Worm (Caenorhabditis elegans) whole organism, young adult: ENCODE results near the gene twk-24.
A peak's percentile ranks its signal among the peaks of the same experiment; 100 is the strongest.

Source experiments
- B0035.1 ChIP-seq: sonication (generic microtip); optimal IDR thresholded peaks from 2 replicates; lab custom pipeline; 2016; ENCODE audit warnings: missing genetic modification characterization, mild to moderate bottlenecking, missing compliant biosample characterization, missing genotype, missing genetic modification reagents
- D2030.7 ChIP-seq: fragments of 200-800 bp; sonication (Bioruptor generic); IDR thresholded peaks from 2 replicates; pipeline ENCODE4 v1.3.6; 2022; ENCODE audit warnings: missing genetic modification reagents, missing genetic modification characterization, missing compliant biosample characterization
- F10E7.11 ChIP-seq: sonication (generic microtip); optimal IDR thresholded peaks from 2 replicates; lab custom pipeline; 2017; ENCODE audit warnings: mild to moderate bottlenecking, missing genetic modification characterization, moderate library complexity, missing compliant biosample characterization
- F23B12.7 ChIP-seq: sonication (generic microtip); optimal IDR thresholded peaks from 2 replicates; lab custom pipeline; 2017; ENCODE audit warnings: missing genetic modification characterization, mild to moderate bottlenecking, missing compliant biosample characterization, antibody characterized with exemption, moderate library complexity; ENCODE audit not compliant: insufficient read depth
- F33H1.4 ChIP-seq: fragments of 200-800 bp; sonication (Bioruptor generic); IDR thresholded peaks from 2 replicates; pipeline ENCODE4 v1.3.6; 2022; ENCODE audit warnings: missing genetic modification reagents, missing genetic modification characterization, missing compliant biosample characterization
- F57A8.1 ChIP-seq: fragments of 200-800 bp; sonication (Bioruptor generic); optimal IDR thresholded peaks from 2 replicates; lab custom pipeline; 2018; ENCODE audit warnings: mild to moderate bottlenecking, missing genetic modification characterization, moderate library complexity, missing compliant biosample characterization
- F57C9.4 ChIP-seq: sonication (generic microtip); optimal IDR thresholded peaks from 2 replicates; lab custom pipeline; 2017; ENCODE audit warnings: mild to moderate bottlenecking, missing genetic modification characterization, missing compliant biosample characterization
- Y67H2A.10 ChIP-seq: fragments of 200-800 bp; sonication (Bioruptor generic); conservative IDR thresholded peaks from 2 replicates; pipeline ENCODE4 v1.3.6; 2022; ENCODE audit warnings: missing genetic modification reagents, missing genetic modification characterization, missing compliant biosample characterization
- Y79H2A.3 ChIP-seq: fragments of 200-800 bp; sonication (Bioruptor generic); conservative IDR thresholded peaks from 2 replicates; pipeline ENCODE4 v1.3.6; 2022; ENCODE audit warnings: missing genetic modification reagents, missing genetic modification characterization, missing compliant biosample characterization
- ZK185.1 ChIP-seq: sonication (generic microtip); optimal IDR thresholded peaks from 2 replicates; lab custom pipeline; 2016; ENCODE audit warnings: mild to moderate bottlenecking, missing genetic modification characterization, missing compliant biosample characterization; ENCODE audit not compliant: poor library complexity, severe bottlenecking
- ama-1 ChIP-seq, 3 experiments: fragments of 150-350 bp in 1 of 3; sonication (generic microtip) in 2 of 3; optimal IDR thresholded peaks; 2 replicates each; lab custom pipeline; 2014 to 2018; ENCODE audit warnings: missing biosample characterization in 2 of 3, missing genetic modification characterization in 2 of 3, missing genetic modification reagents in 2 of 3
- aptf-3 ChIP-seq: fragments of 200-800 bp; sonication (Bioruptor generic); IDR thresholded peaks from 2 replicates; pipeline ENCODE4 v1.3.6; 2022; ENCODE audit warnings: missing genetic modification characterization, missing compliant biosample characterization
- attf-3 ChIP-seq: fragments of 200-800 bp; sonication (Bioruptor generic); conservative IDR thresholded peaks from 2 replicates; pipeline ENCODE4 v1.3.6; 2022; ENCODE audit warnings: missing genetic modification reagents, missing genetic modification characterization, missing compliant biosample characterization
- attf-5 ChIP-seq: fragments of 200-800 bp; sonication (Bioruptor generic); optimal IDR thresholded peaks from 2 replicates; lab custom pipeline; 2018; ENCODE audit warnings: mild to moderate bottlenecking, missing genetic modification characterization, missing compliant biosample characterization
- bed-2 ChIP-seq: fragments of 200-800 bp; sonication (Bioruptor generic); IDR thresholded peaks from 2 replicates; pipeline ENCODE4 v1.3.6; 2022; ENCODE audit warnings: missing genetic modification reagents, missing genetic modification characterization, missing compliant biosample characterization
- ccch-3 ChIP-seq: fragments of 200-800 bp; sonication (Bioruptor generic); optimal IDR thresholded peaks from 2 replicates; lab custom pipeline; 2018; ENCODE audit warnings: mild to moderate bottlenecking, missing genetic modification characterization, missing compliant biosample characterization
- ceh-91 ChIP-seq: fragments of 200-800 bp; sonication (Bioruptor generic); IDR thresholded peaks from 2 replicates; pipeline ENCODE4 v1.3.6; 2022; ENCODE audit warnings: missing genetic modification reagents, missing genetic modification characterization, missing compliant biosample characterization
- chd-7 ChIP-seq: sonication (generic microtip); optimal IDR thresholded peaks from 2 replicates; lab custom pipeline; 2016; ENCODE audit warnings: mild to moderate bottlenecking, missing genetic modification characterization, moderate library complexity, missing compliant biosample characterization
- die-1 ChIP-seq: sonication (generic microtip); optimal IDR thresholded peaks from 2 replicates; lab custom pipeline; 2016; ENCODE audit warnings: missing genotype, mild to moderate bottlenecking, missing genetic modification characterization, missing compliant biosample characterization
- dox-1 ChIP-seq: fragments of 200-800 bp; sonication (Bioruptor generic); IDR thresholded peaks from 2 replicates; pipeline ENCODE4 v1.3.6; 2022; ENCODE audit warnings: missing genetic modification reagents, missing genetic modification characterization, missing compliant biosample characterization
- dpff-1 ChIP-seq: sonication (generic microtip); optimal IDR thresholded peaks from 2 replicates; lab custom pipeline; 2017; ENCODE audit warnings: mild to moderate bottlenecking, missing genetic modification characterization, missing compliant biosample characterization
- dpl-1 ChIP-seq: fragments of 150-350 bp; optimal IDR thresholded peaks from 2 replicates; lab custom pipeline; 2014; ENCODE audit warnings: missing biosample characterization, missing genetic modification reagents, missing genetic modification characterization
- efl-1 ChIP-seq: fragments of 150-350 bp; optimal IDR thresholded peaks from 2 replicates; lab custom pipeline; 2014; ENCODE audit warnings: missing biosample characterization, missing genetic modification reagents, missing genetic modification characterization
- ets-4 ChIP-seq: fragments of 200-800 bp; sonication (Bioruptor generic); optimal IDR thresholded peaks from 2 replicates; lab custom pipeline; 2018; ENCODE audit warnings: mild to moderate bottlenecking, missing genetic modification characterization, missing compliant biosample characterization
- gei-17 ChIP-seq: fragments of 200-800 bp; sonication (Bioruptor generic); optimal IDR thresholded peaks from 2 replicates; lab custom pipeline; 2018; ENCODE audit warnings: mild to moderate bottlenecking, missing genetic modification characterization, missing compliant biosample characterization
- hlh-26 ChIP-seq: fragments of 200-800 bp; sonication (Bioruptor generic); conservative IDR thresholded peaks from 2 replicates; pipeline ENCODE4 v1.3.6; 2022; ENCODE audit warnings: missing genetic modification reagents, missing genetic modification characterization, missing compliant biosample characterization
- hmg-1.2 ChIP-seq: fragments of 200-800 bp; sonication (Bioruptor generic); IDR thresholded peaks from 2 replicates; pipeline ENCODE4 v1.3.6; 2022; ENCODE audit warnings: missing genetic modification reagents, missing genetic modification characterization, missing compliant biosample characterization
- let-526 ChIP-seq: fragments of 200-800 bp; sonication (Bioruptor generic); IDR thresholded peaks from 2 replicates; pipeline ENCODE4 v1.3.6; 2022; ENCODE audit warnings: missing genetic modification reagents, missing genetic modification characterization, missing compliant biosample characterization
- lin-35 ChIP-seq, 3 experiments: fragments of 150-350 bp in 2 of 3; sonication (generic microtip) in 1 of 3; optimal IDR thresholded peaks; 2 replicates each; lab custom pipeline; 2014 to 2018; ENCODE audit warnings: missing biosample characterization in 3 of 3, missing genetic modification characterization in 3 of 3, missing genetic modification reagents in 3 of 3
- lir-1 ChIP-seq: fragments of 200-800 bp; sonication (Bioruptor generic); conservative IDR thresholded peaks from 2 replicates; pipeline ENCODE4 v1.3.6; 2022; ENCODE audit warnings: missing genetic modification reagents, missing genetic modification characterization, missing compliant biosample characterization
- lsl-1 ChIP-seq: fragments of 200-800 bp; sonication (Bioruptor generic); optimal IDR thresholded peaks from 2 replicates; lab custom pipeline; 2018; ENCODE audit warnings: mild to moderate bottlenecking, missing genetic modification characterization, moderate library complexity, missing compliant biosample characterization
- madf-10 ChIP-seq: sonication (generic microtip); optimal IDR thresholded peaks from 2 replicates; lab custom pipeline; 2016; ENCODE audit warnings: mild to moderate bottlenecking, missing genetic modification characterization, missing compliant biosample characterization
- mcd-1 ChIP-seq: fragments of 200-800 bp; sonication (Bioruptor generic); IDR thresholded peaks from 2 replicates; pipeline ENCODE4 v1.3.6; 2022; ENCODE audit warnings: missing genetic modification reagents, missing genetic modification characterization, missing compliant biosample characterization
- mes-4 ChIP-seq: sonication (generic microtip); optimal IDR thresholded peaks from 2 replicates; lab custom pipeline; 2016; ENCODE audit warnings: missing genotype, missing genetic modification characterization, missing compliant biosample characterization
- nfya-2 ChIP-seq: fragments of 200-800 bp; sonication (Bioruptor generic); IDR thresholded peaks from 2 replicates; pipeline ENCODE4 v1.3.6; 2022; ENCODE audit warnings: missing genetic modification reagents, missing genetic modification characterization, missing compliant biosample characterization
- nhr-120 ChIP-seq: fragments of 200-800 bp; sonication (Bioruptor generic); IDR thresholded peaks from 2 replicates; pipeline ENCODE4 v1.3.6; 2022; ENCODE audit warnings: missing genetic modification characterization, missing compliant biosample characterization
- nhr-179 ChIP-seq: sonication (generic microtip); optimal IDR thresholded peaks from 2 replicates; lab custom pipeline; 2016; ENCODE audit warnings: mild to moderate bottlenecking, missing genetic modification characterization, missing compliant biosample characterization
- nhr-27 ChIP-seq: fragments of 200-800 bp; sonication (Bioruptor generic); optimal IDR thresholded peaks from 2 replicates; lab custom pipeline; 2018; ENCODE audit warnings: mild to moderate bottlenecking, missing genetic modification characterization, moderate library complexity, missing compliant biosample characterization
- nhr-80 ChIP-seq: sonication (generic microtip); optimal IDR thresholded peaks from 2 replicates; lab custom pipeline; 2016; ENCODE audit warnings: missing genetic modification characterization, missing compliant biosample characterization
- pha-4 ChIP-seq: fragments of 150-350 bp; sonication (generic microtip); optimal IDR thresholded peaks from 2 replicates; lab custom pipeline; 2014; ENCODE audit warnings: missing biosample characterization, missing genetic modification reagents, missing genetic modification characterization
- rpc-1 ChIP-seq, 2 experiments: fragments of 150-350 bp in 1 of 2; sonication (generic microtip) in 1 of 2; optimal IDR thresholded peaks; 2 replicates each; lab custom pipeline; 2014 to 2018; ENCODE audit warnings: missing biosample characterization in 1 of 2, missing genetic modification characterization in 1 of 2, missing genetic modification reagents in 1 of 2, missing genotype in 1 of 2
- sptf-2 ChIP-seq: fragments of 200-800 bp; sonication (Bioruptor generic); optimal IDR thresholded peaks from 2 replicates; lab custom pipeline; 2018; ENCODE audit warnings: mild to moderate bottlenecking, missing genetic modification characterization, missing compliant biosample characterization
- tbx-9 ChIP-seq: sonication (generic microtip); optimal IDR thresholded peaks from 2 replicates; lab custom pipeline; 2016; ENCODE audit warnings: borderline replicate concordance, missing genetic modification characterization, inconsistent platforms, missing compliant biosample characterization
- unc-130 ChIP-seq: sonication (generic microtip); optimal IDR thresholded peaks from 2 replicates; lab custom pipeline; 2016; ENCODE audit warnings: missing genetic modification reagents, missing genetic modification characterization, missing compliant biosample characterization
- ztf-18 ChIP-seq: sonication (generic microtip); optimal IDR thresholded peaks from 2 replicates; lab custom pipeline; 2016; ENCODE audit warnings: missing genotype, mild to moderate bottlenecking, missing genetic modification characterization, missing compliant biosample characterization
- ztf-26 ChIP-seq: sonication (generic microtip); optimal IDR thresholded peaks from 2 replicates; lab custom pipeline; 2017; ENCODE audit warnings: missing genetic modification characterization, missing compliant biosample characterization
- ztf-6 ChIP-seq: fragments of 200-800 bp; sonication (Bioruptor generic); IDR thresholded peaks from 2 replicates; pipeline ENCODE4 v1.3.6; 2022; ENCODE audit warnings: missing genetic modification reagents, missing genetic modification characterization, missing compliant biosample characterization

The twk-24 gene

DNA sequence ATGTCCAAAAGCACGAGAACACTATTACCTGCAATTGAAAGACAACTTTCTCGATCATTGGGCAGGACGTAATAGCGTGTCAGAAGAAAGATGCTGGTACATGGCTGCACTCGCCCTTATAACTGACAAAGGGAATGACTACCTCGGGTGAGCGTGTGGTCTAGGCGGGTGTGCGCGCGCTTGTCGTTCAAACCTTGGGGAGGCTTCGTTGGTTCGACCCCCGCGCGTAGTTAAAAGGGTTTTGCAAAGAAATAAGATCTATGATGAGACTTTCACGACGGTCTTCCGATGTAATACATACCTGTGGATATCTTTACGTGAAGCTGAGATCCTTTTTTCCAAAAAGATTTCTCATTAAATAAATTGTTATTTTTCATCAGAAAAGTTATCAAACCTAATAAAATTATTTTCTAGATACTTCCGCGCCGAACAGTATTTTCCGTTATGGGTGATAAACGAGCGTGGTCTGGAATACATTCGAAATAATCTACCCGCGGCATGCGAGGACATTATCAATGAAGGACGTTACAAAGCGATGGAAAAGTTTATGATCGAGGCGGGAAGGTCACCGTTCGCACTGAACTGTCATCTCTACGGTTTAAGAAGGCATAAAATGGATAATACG is 34.4 kb upstream of the twk-24 start (continued):
- TF ChIP-seq pha-4 (tag; lab: Kevin White, UChicago) = no peak
- peak; percentile 97 for TF ChIP-seq nfya-2
- TF ChIP-seq lin-35 (GFP tag; optimal IDR thresholded peaks at IDR 0.05; lab: Kevin White, UChicago) = peak; percentile 13 to 79 (median 70)
- TF ChIP-seq aptf-3 (GFP tag; lab: Robert Waterston, UW) = peak; percentile 99
- TF ChIP-seq unc-130 = peak; percentile 85
- peak; percentile 44 for TF ChIP-seq dpl-1 (GFP tag; lab: Kevin White, UChicago)
- peak; percentile 90 for TF ChIP-seq nhr-179
- TF ChIP-seq ztf-26 = peak; percentile 95
- TF ChIP-seq F57A8.1 (GFP tag; lab: Kevin White, UChicago) = peak; percentile 100
- peak; percentile 100 for TF ChIP-seq nhr-120 (GFP tag; lab: Robert Waterston, UW)
- TF ChIP-seq F23B12.7 = peak; percentile 95
- TF ChIP-seq attf-3 = peak; percentile 84
- TF ChIP-seq D2030.7 (GFP tag; lab: Robert Waterston, UW) = peak; percentile 90
- peak; percentile 100 for TF ChIP-seq rpc-1 (optimal IDR thresholded peaks at IDR 0.05; lab: Kevin White, UChicago)
- TF ChIP-seq rpc-1 (tag; optimal IDR thresholded peaks at IDR 0.05; lab: Kevin White, UChicago) = peak; percentile 100
- peak; percentile 97 for TF ChIP-seq attf-5 (GFP tag; lab: Kevin White, UChicago)
- peak; percentile 80 for TF ChIP-seq ceh-91 (GFP tag; lab: Robert Waterston, UW)
- TF ChIP-seq lir-1 (GFP tag; lab: Robert Waterston, UW) = peak; percentile 78; the same call in 1 of the 2 replicates
- peak; percentile 96 for TF ChIP-seq mes-4 (tag; lab: Kevin White, UChicago)
- peak; percentile 100 for TF ChIP-seq chd-7 (tag; lab: Kevin White, UChicago)
- TF ChIP-seq Y67H2A.10 (GFP tag; lab: Robert Waterston, UW) = peak; percentile 87
- peak; percentile 99 for TF ChIP-seq F57C9.4 (tag; lab: Kevin White, UChicago)
- TF ChIP-seq F33H1.4 = peak; percentile 74
- TF ChIP-seq ets-4 (GFP tag; lab: Kevin White, UChicago) = peak; percentile 100
- TF ChIP-seq bed-2 (GFP tag; lab: Robert Waterston, UW) = peak; percentile 96
- TF ChIP-seq tbx-9 (tag; lab: Kevin White, UChicago) = peak; percentile 99
- TF ChIP-seq hmg-1.2 (GFP tag; lab: Robert Waterston, UW) = peak; percentile 91
- TF ChIP-seq ztf-18 = peak; percentile 91
- peak; percentile 93 for TF ChIP-seq gei-17
- TF ChIP-seq Y79H2A.3 (GFP tag; lab: Robert Waterston, UW) = peak; percentile 96
- TF ChIP-seq nhr-80 (tag; lab: Kevin White, UChicago) = peak; percentile 67
- TF ChIP-seq efl-1 (GFP tag; lab: Kevin White, UChicago) = peak; percentile 49
- TF ChIP-seq B0035.1 (tag; lab: Kevin White, UChicago) = peak; percentile 96
- TF ChIP-seq let-526 (GFP tag; lab: Robert Waterston, UW) = peak; percentile 97
- peak; percentile 99 for TF ChIP-seq dpff-1 (tag; lab: Kevin White, UChicago)
- TF ChIP-seq mcd-1 (GFP tag; lab: Robert Waterston, UW) = peak; percentile 90
- TF ChIP-seq ztf-6 (GFP tag; lab: Robert Waterston, UW) = peak; percentile 95
- TF ChIP-seq hlh-26 = peak; percentile 87
- peak; percentile 100 for TF ChIP-seq nhr-27 (tag; lab: Kevin White, UChicago)
- peak; percentile 77 for TF ChIP-seq lsl-1 (GFP tag; lab: Kevin White, UChicago)
- peak; percentile 99 for TF ChIP-seq die-1
- peak; percentile 100 for TF ChIP-seq sptf-2 (GFP tag; lab: Kevin White, UChicago)
- TF ChIP-seq ama-1 (optimal IDR thresholded peaks at IDR 0.05; lab: Kevin White, UChicago) = peak; percentile 69
- TF ChIP-seq ama-1 (GFP tag; optimal IDR thresholded peaks at IDR 0.05; lab: Kevin White, UChicago) = peak; percentile 95 to 96
- TF ChIP-seq madf-10 (tag; lab: Kevin White, UChicago) = peak; percentile 93
- peak; percentile 99 for TF ChIP-seq dox-1 (GFP tag; lab: Robert Waterston, UW)
- TF ChIP-seq ccch-3 (GFP tag; lab: Kevin White, UChicago) = peak; percentile 98
- TF ChIP-seq F10E7.11 = peak; percentile 100
- TF ChIP-seq ZK185.1 (tag; lab: Kevin White, UChicago) = peak; percentile 96
